Fruit fly (Drosophila melanogaster) whole organism, embryonic: ENCODE measurements around the gene yrt.

Experiments used
- Ada2b ChIP-seq: fragments of 200-800 bp; sonication (Bioruptor generic); IDR thresholded peaks from 2 replicates; pipeline ENCODE4 v1.3.6; 2022; ENCODE audit warnings: missing biosample characterization, missing genetic modification characterization
- Aef1 ChIP-seq: fragments of 200-800 bp; sonication (Bioruptor generic); IDR thresholded peaks from 3 replicates; pipeline ENCODE4 v1.3.6; 2022; ENCODE audit warnings: missing biosample characterization, missing genetic modification characterization
- Asciz ChIP-seq: fragments of 200-800 bp; sonication (Bioruptor generic); optimal IDR thresholded peaks from 2 replicates; lab custom pipeline; 2017; ENCODE audit warnings: missing biosample characterization, mild to moderate bottlenecking, missing genetic modification characterization, missing genetic modification reagents
- Atf-2 ChIP-seq: fragments of 200-800 bp; sonication (Bioruptor generic); optimal IDR thresholded peaks from 2 replicates; lab custom pipeline; 2016; ENCODE audit warnings: missing biosample characterization, missing genetic modification characterization
- Blimp-1 ChIP-seq: fragments of 200-800 bp; sonication (Bioruptor generic); optimal IDR thresholded peaks from 3 replicates; lab custom pipeline; 2018; ENCODE audit warnings: missing biosample characterization, missing genetic modification characterization, mild to moderate bottlenecking, moderate library complexity, missing genetic modification reagents
- CG11456 ChIP-seq: fragments of 200-800 bp; sonication (Bioruptor generic); IDR thresholded peaks from 3 replicates; pipeline ENCODE4 v1.3.6; 2022; ENCODE audit warnings: missing biosample characterization, missing genetic modification characterization
- CG12391 ChIP-seq: fragments of 200-800 bp; sonication (Bioruptor generic); optimal IDR thresholded peaks from 3 replicates; lab custom pipeline; 2018; ENCODE audit warnings: missing biosample characterization, mild to moderate bottlenecking, missing genetic modification characterization, moderate library complexity
- CG13123 ChIP-seq: fragments of 200-800 bp; sonication (Bioruptor generic); optimal IDR thresholded peaks from 2 replicates; lab custom pipeline; 2016; ENCODE audit warnings: missing biosample characterization, missing genetic modification characterization
- CG13894 ChIP-seq: fragments of 200-800 bp; sonication (Bioruptor generic); optimal IDR thresholded peaks from 3 replicates; lab custom pipeline; 2018; ENCODE audit warnings: missing biosample characterization, mild to moderate bottlenecking, missing genetic modification characterization, moderate library complexity
- CG14860 ChIP-seq: fragments of 200-800 bp; sonication (Bioruptor generic); IDR thresholded peaks from 3 replicates; pipeline ENCODE4 v1.3.6; 2022; ENCODE audit warnings: missing biosample characterization, missing genetic modification characterization; ENCODE audit not compliant: partially characterized antibody
- CG1529 ChIP-seq: fragments of 200-800 bp; sonication (Bioruptor generic); optimal IDR thresholded peaks from 3 replicates; lab custom pipeline; 2018; ENCODE audit warnings: missing biosample characterization, missing genetic modification characterization
- CG17328 ChIP-seq: fragments of 200-800 bp; sonication (Bioruptor generic); IDR thresholded peaks from 2 replicates; pipeline ENCODE4 v1.3.6; 2022; ENCODE audit warnings: missing biosample characterization, missing genetic modification characterization
- CG17359 ChIP-seq: fragments of 200-800 bp; sonication (Bioruptor generic); optimal IDR thresholded peaks from 3 replicates; lab custom pipeline; 2018; ENCODE audit warnings: missing biosample characterization, mild to moderate bottlenecking, missing genetic modification characterization, moderate library complexity
- CG1832 ChIP-seq: fragments of 200-800 bp; sonication (Bioruptor generic); optimal IDR thresholded peaks from 2 replicates; lab custom pipeline; 2017; ENCODE audit warnings: missing biosample characterization, mild to moderate bottlenecking, missing genetic modification characterization, inconsistent platforms
- CG18599 ChIP-seq: fragments of 200-800 bp; sonication (Bioruptor generic); optimal IDR thresholded peaks from 3 replicates; lab custom pipeline; 2017; ENCODE audit warnings: missing biosample characterization, missing genetic modification characterization, mild to moderate bottlenecking, moderate library complexity, missing genetic modification reagents
- CG30020 ChIP-seq: fragments of 200-800 bp; optimal IDR thresholded peaks from 2 replicates; lab custom pipeline; 2019; ENCODE audit warnings: missing biosample characterization, mild to moderate bottlenecking, missing genetic modification characterization, moderate library complexity
- CG32532 ChIP-seq: fragments of 200-800 bp; sonication (Bioruptor generic); IDR thresholded peaks from 2 replicates; pipeline ENCODE4 v1.3.6; 2022; ENCODE audit warnings: missing biosample characterization, missing genetic modification characterization
- CG4328 ChIP-seq: fragments of 200-800 bp; sonication (Bioruptor generic); optimal IDR thresholded peaks from 3 replicates; lab custom pipeline; 2017; ENCODE audit warnings: missing biosample characterization, missing genetic modification reagents, missing genetic modification characterization
- CG6175 ChIP-seq: fragments of 200-800 bp; sonication (Bioruptor generic); IDR thresholded peaks from 3 replicates; pipeline ENCODE4 v1.3.6; 2022; ENCODE audit warnings: missing biosample characterization, missing genetic modification characterization
- CG6689 ChIP-seq: fragments of 200-800 bp; sonication (Bioruptor generic); IDR thresholded peaks from 2 replicates; pipeline ENCODE4 v1.3.6; 2022; ENCODE audit warnings: missing biosample characterization, missing genetic modification characterization
- CG7271 ChIP-seq: fragments of 200-800 bp; sonication (Bioruptor generic); optimal IDR thresholded peaks from 2 replicates; lab custom pipeline; 2018; ENCODE audit warnings: missing biosample characterization, mild to moderate bottlenecking, missing genetic modification characterization, moderate library complexity
- CG8944 ChIP-seq: fragments of 200-800 bp; sonication (Bioruptor generic); optimal IDR thresholded peaks from 3 replicates; lab custom pipeline; 2016; ENCODE audit warnings: missing biosample characterization, missing genetic modification characterization
- CG9727 ChIP-seq: fragments of 200-800 bp; sonication (Bioruptor generic); optimal IDR thresholded peaks from 3 replicates; lab custom pipeline; 2017; ENCODE audit warnings: missing biosample characterization, mild to moderate bottlenecking, missing genetic modification characterization
- CG9876 ChIP-seq: fragments of 200-800 bp; sonication (Bioruptor generic); optimal IDR thresholded peaks from 2 replicates; lab custom pipeline; 2016; ENCODE audit warnings: missing biosample characterization, missing genetic modification characterization
- CrebB ChIP-seq: fragments of 200-800 bp; sonication (Bioruptor generic); optimal IDR thresholded peaks from 3 replicates; lab custom pipeline; 2018; ENCODE audit warnings: missing biosample characterization, mild to moderate bottlenecking, missing genetic modification characterization
- Ets97D ChIP-seq: fragments of 200-800 bp; sonication (Bioruptor generic); optimal IDR thresholded peaks from 3 replicates; lab custom pipeline; 2016; ENCODE audit warnings: missing biosample characterization, missing genetic modification characterization
- HHEX ChIP-seq: fragments of 200-800 bp; sonication (Bioruptor generic); optimal IDR thresholded peaks from 3 replicates; lab custom pipeline; 2017; ENCODE audit warnings: missing biosample characterization, mild to moderate bottlenecking, missing genetic modification characterization, missing genetic modification reagents
- HLH3B ChIP-seq: fragments of 200-800 bp; sonication (Bioruptor generic); IDR thresholded peaks from 2 replicates; pipeline ENCODE4 v1.3.6; 2022; ENCODE audit warnings: missing biosample characterization, missing genetic modification characterization
- Jarid2 ChIP-seq: fragments of 200-800 bp; sonication (Bioruptor generic); optimal IDR thresholded peaks from 3 replicates; lab custom pipeline; 2017; ENCODE audit warnings: mild to moderate bottlenecking, missing biosample characterization, missing genetic modification reagents, missing genetic modification characterization
- Ptx1 ChIP-seq: fragments of 200-800 bp; sonication (Bioruptor generic); IDR thresholded peaks from 2 replicates; pipeline ENCODE4 v1.3.6; 2022; ENCODE audit warnings: missing biosample characterization, missing genetic modification characterization
- Taf1 ChIP-seq: fragments of 200-800 bp; sonication (Bioruptor generic); IDR thresholded peaks from 2 replicates; pipeline ENCODE4 v1.3.6; 2022; ENCODE audit warnings: missing biosample characterization, missing genetic modification characterization
- ash1 ChIP-seq: fragments of 200-800 bp; sonication (Bioruptor generic); optimal IDR thresholded peaks from 2 replicates; lab custom pipeline; 2018; ENCODE audit warnings: missing biosample characterization, mild to moderate bottlenecking, missing genetic modification characterization
- chinmo ChIP-seq: fragments of 200-800 bp; sonication (Bioruptor generic); IDR thresholded peaks from 4 replicates; pipeline ENCODE4 v1.3.6; 2022; ENCODE audit warnings: missing biosample characterization, missing genetic modification characterization; ENCODE audit not compliant: partially characterized antibody
- dimm ChIP-seq: fragments of 200-800 bp; sonication (Bioruptor generic); IDR thresholded peaks from 2 replicates; pipeline ENCODE4 v1.3.6; 2022; ENCODE audit warnings: missing biosample characterization, missing genetic modification characterization
- eve ChIP-seq, 2 experiments: fragments of >200 bp; optimal IDR thresholded peaks; 2 replicates each; lab custom pipeline; 2017; ENCODE audit warnings: missing biosample characterization in 2 of 2, missing genetic modification characterization in 2 of 2
- fru ChIP-seq: fragments of >200 bp; optimal IDR thresholded peaks from 2 replicates; lab custom pipeline; 2017
- gro ChIP-seq: fragments of 200-800 bp; sonication (Bioruptor generic); optimal IDR thresholded peaks from 2 replicates; lab custom pipeline; 2016; ENCODE audit warnings: missing biosample characterization, missing genetic modification characterization
- her ChIP-seq: fragments of 200-800 bp; sonication (Bioruptor generic); optimal IDR thresholded peaks from 2 replicates; lab custom pipeline; 2016; ENCODE audit warnings: missing biosample characterization, missing genetic modification characterization
- hth ChIP-seq: fragments of >200 bp; optimal IDR thresholded peaks from 2 replicates; lab custom pipeline; 2017; ENCODE audit warnings: inconsistent platforms
- nau ChIP-seq: fragments of 200-800 bp; sonication (Bioruptor generic); optimal IDR thresholded peaks from 3 replicates; lab custom pipeline; 2017; ENCODE audit warnings: missing biosample characterization, mild to moderate bottlenecking, missing genetic modification characterization, missing genetic modification reagents
- nerfin-1 ChIP-seq: fragments of 200-800 bp; sonication (Bioruptor generic); optimal IDR thresholded peaks from 3 replicates; lab custom pipeline; 2019; ENCODE audit warnings: missing biosample characterization, mild to moderate bottlenecking, missing genetic modification characterization, moderate library complexity
- nerfin-2 ChIP-seq: fragments of 200-800 bp; sonication (Bioruptor generic); IDR thresholded peaks from 2 replicates; pipeline ENCODE4 v1.3.6; 2022; ENCODE audit warnings: missing biosample characterization, missing genetic modification characterization; ENCODE audit not compliant: partially characterized antibody
- oc ChIP-seq: fragments of 200-800 bp; sonication (Bioruptor generic); optimal IDR thresholded peaks from 2 replicates; lab custom pipeline; 2018; ENCODE audit warnings: missing biosample characterization, mild to moderate bottlenecking, missing genetic modification characterization, moderate library complexity
- peb ChIP-seq: fragments of 200-800 bp; sonication (Bioruptor generic); IDR thresholded peaks from 2 replicates; pipeline ENCODE4 v1.3.6; 2022; ENCODE audit warnings: missing biosample characterization, missing genetic modification characterization
- pfk ChIP-seq: fragments of 200-800 bp; sonication (Bioruptor generic); optimal IDR thresholded peaks from 2 replicates; lab custom pipeline; 2018; ENCODE audit warnings: missing biosample characterization, mild to moderate bottlenecking, missing genetic modification characterization, moderate library complexity
- pnt ChIP-seq: fragments of 200-800 bp; sonication (Bioruptor generic); optimal IDR thresholded peaks from 3 replicates; lab custom pipeline; 2016; ENCODE audit warnings: missing biosample characterization, missing genetic modification characterization
- prd ChIP-seq, 3 experiments: fragments of >200 bp in 2 of 3; fragments of 200-800 bp in 1 of 3; sonication (Bioruptor generic) in 1 of 3; optimal IDR thresholded peaks in 2 of 3; IDR thresholded peaks in 1 of 3; 2 replicates in 2 of 3; 3 replicates in 1 of 3; pipeline versions ENCODE4 v1.3.6 to Lab custom; 2017 to 2022; ENCODE audit warnings: missing biosample characterization in 1 of 3, missing genetic modification characterization in 1 of 3
- sens ChIP-seq: fragments of 200-800 bp; sonication (Bioruptor generic); peaks from one replicate; lab custom pipeline; 2016; ENCODE audit warnings: missing biosample characterization, missing genetic modification characterization
- sima ChIP-seq: fragments of 200-800 bp; sonication (Bioruptor generic); optimal IDR thresholded peaks from 2 replicates; lab custom pipeline; 2016; ENCODE audit warnings: missing biosample characterization, missing genetic modification characterization
- stwl ChIP-seq: fragments of 200-800 bp; sonication (Bioruptor generic); optimal IDR thresholded peaks from 3 replicates; lab custom pipeline; 2018; ENCODE audit warnings: missing biosample characterization, mild to moderate bottlenecking, missing genetic modification characterization, moderate library complexity
- tx ChIP-seq: fragments of 200-800 bp; sonication (Bioruptor generic); optimal IDR thresholded peaks from 2 replicates; lab custom pipeline; 2016; ENCODE audit warnings: missing biosample characterization, missing genetic modification characterization

yrt gene

dm6 chr3R:13433623-13434022 is 1.2 kb downstream of the yrt start (continued):
- TF ChIP-seq sima (GFP tag; lab: Kevin White, UChicago) = no peak
- peak; percentile 64 for TF ChIP-seq CG18599 (GFP tag; lab: Kevin White, UChicago)
- TF ChIP-seq chinmo (GFP tag; lab: Robert Waterston, UW) = no peak
- no peak for TF ChIP-seq ash1 (GFP tag; lab: Kevin White, UChicago)
- no peak for TF ChIP-seq pfk (GFP tag; lab: Kevin White, UChicago)
- TF ChIP-seq CG9727 = peak; percentile 63
- no peak for TF ChIP-seq eve (GFP tag; optimal IDR thresholded peaks at IDR 0.05; lab: Kevin White, UChicago)
- peak; percentile 2 for TF ChIP-seq Jarid2 (GFP tag; lab: Kevin White, UChicago)
- TF ChIP-seq CG13123 (GFP tag; lab: Kevin White, UChicago) = peak; percentile 27
- TF ChIP-seq CG4328 (GFP tag; lab: Kevin White, UChicago) = peak; percentile 16
- TF ChIP-seq CG6175 = no peak
- peak; percentile 61 for TF ChIP-seq Ada2b (GFP tag; lab: Robert Waterston, UW)
- no peak for TF ChIP-seq fru (lab: Kevin White, UChicago)
- TF ChIP-seq CG6689 (GFP tag; lab: Robert Waterston, UW) = peak; percentile 71
- peak; percentile 70 for TF ChIP-seq HHEX
- TF ChIP-seq CG13894 (tag; lab: Kevin White, UChicago) = no peak
- TF ChIP-seq pnt (GFP tag; lab: Kevin White, UChicago) = no peak
- TF ChIP-seq gro (GFP tag; lab: Kevin White, UChicago) = no peak
- TF ChIP-seq CG7271 (tag; lab: Kevin White, UChicago) = peak; percentile 70
- peak; percentile 64 for TF ChIP-seq CG30020
- no peak for TF ChIP-seq prd (optimal IDR thresholded peaks at IDR 0.05; lab: Kevin White, UChicago)
- TF ChIP-seq prd (GFP tag; IDR thresholded peaks at IDR 0.05; lab: Robert Waterston, UW) = peak; percentile 62
- TF ChIP-seq CG9876 (GFP tag; lab: Kevin White, UChicago) = no peak
- peak; percentile 97 for TF ChIP-seq sens (GFP tag; lab: Kevin White, UChicago)
- peak; percentile 3 for TF ChIP-seq Ets97D (GFP tag; lab: Kevin White, UChicago)
- peak; percentile 92 for TF ChIP-seq CG12391 (tag; lab: Kevin White, UChicago)
- TF ChIP-seq CG17328 (GFP tag; lab: Robert Waterston, UW) = peak; percentile 81
- peak; percentile 29 for TF ChIP-seq Atf-2 (GFP tag; lab: Kevin White, UChicago)
- TF ChIP-seq nerfin-2 (GFP tag; lab: Robert Waterston, UW) = no peak
- peak; percentile 86 for TF ChIP-seq CG1529
- TF ChIP-seq Blimp-1 (GFP tag; lab: Kevin White, UChicago) = peak; percentile 74
- peak; percentile 87 for TF ChIP-seq oc
- TF ChIP-seq CG1832 (GFP tag; lab: Kevin White, UChicago) = no peak
- TF ChIP-seq CrebB (tag; lab: Kevin White, UChicago) = peak; percentile 80
- TF ChIP-seq CG17359 (tag; lab: Kevin White, UChicago) = peak; percentile 70
- peak; percentile 11; the same call in 1 of the 3 replicates for TF ChIP-seq Aef1 (GFP tag; lab: Robert Waterston, UW)
- TF ChIP-seq peb (GFP tag; lab: Robert Waterston, UW) = no peak
- peak; percentile 64 for TF ChIP-seq dimm (GFP tag; lab: Robert Waterston, UW)
- 0 out of 3 replicates have a peak, but pooled peaks have one; percentile 40 for TF ChIP-seq CG11456 (GFP tag; lab: Robert Waterston, UW)
- TF ChIP-seq tx (GFP tag; lab: Kevin White, UChicago) = peak; percentile 34
- peak; percentile 75 for TF ChIP-seq CG32532 (GFP tag; lab: Robert Waterston, UW)
- no peak for TF ChIP-seq hth (lab: Kevin White, UChicago)
- no peak for TF ChIP-seq stwl (tag; lab: Kevin White, UChicago)
- peak; percentile 58 for TF ChIP-seq HLH3B (GFP tag; lab: Robert Waterston, UW)
- TF ChIP-seq Ptx1 (GFP tag; lab: Robert Waterston, UW) = peak; percentile 62
- peak; percentile 40 for TF ChIP-seq Taf1
- TF ChIP-seq nau (GFP tag; lab: Kevin White, UChicago) = peak; percentile 29
- TF ChIP-seq nerfin-1 (tag; lab: Kevin White, UChicago) = peak; percentile 74
- peak; percentile 75 for TF ChIP-seq Asciz (GFP tag; lab: Kevin White, UChicago)
- peak; percentile 24 for TF ChIP-seq CG8944 (GFP tag; lab: Kevin White, UChicago)
- peak; percentile 5 for TF ChIP-seq her (GFP tag; lab: Kevin White, UChicago)
- TF ChIP-seq CG14860 (GFP tag; lab: Robert Waterston, UW) = no peak
